Worm (Caenorhabditis elegans): Measurements from ENCODE around the gene F45D11.14.
"Not testable (repeated sequence)": the region's sequence is repeated elsewhere in the genome, so short reads cannot be mapped to it uniquely, and the experiment has no call there.

F45D11.14 gene

DNA sequence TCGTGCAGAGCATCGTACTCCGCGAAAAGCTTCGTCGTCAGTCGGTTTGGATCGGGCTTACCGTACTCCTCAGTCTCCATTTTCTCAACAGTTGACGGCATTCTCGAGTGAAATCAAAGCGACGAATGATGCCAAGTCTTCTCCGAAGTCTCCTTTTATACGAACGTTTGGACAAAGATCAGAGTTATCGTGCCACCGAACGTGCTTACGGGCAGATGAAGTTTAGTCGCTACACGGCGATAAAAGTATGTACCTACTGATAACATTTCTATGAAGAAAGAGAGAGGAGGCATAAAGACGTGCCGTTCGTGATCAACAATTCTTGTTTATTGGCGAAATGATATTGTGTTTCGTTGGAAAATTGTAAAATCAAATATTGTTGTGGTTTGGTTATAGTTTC lies at the start of gene F45D11.14:
Gene F45D11.14 (minus strand): TSS at position 101 of the 400 bp plus-strand sequence.
- TF ChIP-seq jun-1, mdl-1, rnt-1 (tag; optimal IDR thresholded peaks at IDR 0.05): not testable (repeated sequence)

DNA sequence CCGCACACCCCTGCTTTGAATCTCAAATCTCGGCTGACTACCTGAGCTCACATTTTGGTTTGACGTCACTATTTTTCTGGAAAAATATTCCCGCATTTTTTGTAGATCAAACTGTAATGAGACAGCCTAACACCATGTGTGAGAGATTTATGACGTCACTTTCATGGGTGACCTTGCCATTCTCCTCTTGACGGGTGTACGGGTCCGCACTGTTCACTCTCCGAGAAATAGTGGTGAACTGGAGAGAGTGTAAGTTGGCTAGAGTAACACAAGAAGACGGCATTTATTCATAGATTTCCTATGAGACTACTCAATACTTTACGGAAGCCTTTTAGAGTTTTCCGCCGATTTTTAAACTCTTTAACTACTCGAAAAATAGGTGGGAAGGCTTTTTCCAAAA lies 48.4 kb upstream of the F45D11.14 start, which contains the start of gene K02E7.7:
Gene K02E7.7 (plus strand): TSS at position 301 of the 400 bp plus-strand sequence.
- not testable (repeated sequence) for TF ChIP-seq pag-3 (tag; optimal IDR thresholded peaks at IDR 0.05; ENCODE audit: borderline replicate concordance, insufficient read depth); mab-9 (GFP tag; IDR thresholded peaks at IDR 0.05); aly-2 (tag; optimal IDR thresholded peaks at IDR 0.05)

DNA sequence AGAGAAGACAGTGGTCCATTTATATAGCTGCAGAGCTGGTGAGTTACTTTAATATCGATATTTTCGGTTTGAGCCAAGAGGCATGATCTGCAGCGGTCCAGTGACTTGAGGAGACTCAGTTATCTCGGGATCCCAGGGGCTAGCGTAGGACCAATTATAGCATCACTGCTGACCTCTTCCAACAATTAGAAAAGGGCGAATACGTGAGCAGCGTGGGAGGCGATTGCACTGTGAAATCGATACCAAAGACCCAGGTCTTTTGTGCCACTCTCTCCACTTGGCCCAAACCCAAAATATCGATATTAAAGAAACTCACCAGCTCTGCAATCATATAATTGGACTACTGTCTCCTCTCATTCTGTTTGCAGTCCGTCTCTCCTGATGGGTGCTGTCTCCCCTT lies 43.6 kb upstream of the F45D11.14 start, which contains the start of gene fbxb-40:
Gene fbxb-40 (minus strand): TSS at position 101 of the 400 bp plus-strand sequence.
- TF ChIP-seq mef-2 (tag; optimal IDR thresholded peaks at IDR 0.05): no peak
- TF ChIP-seq nhr-19 (GFP tag; conservative IDR thresholded peaks at IDR 0.05): no peak
- no peak for TF ChIP-seq lir-3 (tag; optimal IDR thresholded peaks at IDR 0.05; ENCODE audit: poor library complexity)
- no peak for TF ChIP-seq efl-3 (GFP tag; optimal IDR thresholded peaks at IDR 0.05)
- TF ChIP-seq ceh-82 (tag; optimal IDR thresholded peaks at IDR 0.05): no peak
- no peak for TF ChIP-seq nhr-85 (tag)
- no peak for TF ChIP-seq fkh-8 (tag; optimal IDR thresholded peaks at IDR 0.05)
- no peak for TF ChIP-seq fkh-4 (tag; optimal IDR thresholded peaks at IDR 0.05; ENCODE audit: borderline replicate concordance)
- no peak for TF ChIP-seq elt-3 (tag; optimal IDR thresholded peaks at IDR 0.05)
- TF ChIP-seq blmp-1 (tag; optimal IDR thresholded peaks at IDR 0.05): no peak
- no peak for TF ChIP-seq dpl-1 (GFP tag; optimal IDR thresholded peaks at IDR 0.05)
- no peak for TF ChIP-seq irx-1 (tag; optimal IDR thresholded peaks at IDR 0.05)
- no peak for TF ChIP-seq skn-1 (tag; optimal IDR thresholded peaks at IDR 0.05)

DNA sequence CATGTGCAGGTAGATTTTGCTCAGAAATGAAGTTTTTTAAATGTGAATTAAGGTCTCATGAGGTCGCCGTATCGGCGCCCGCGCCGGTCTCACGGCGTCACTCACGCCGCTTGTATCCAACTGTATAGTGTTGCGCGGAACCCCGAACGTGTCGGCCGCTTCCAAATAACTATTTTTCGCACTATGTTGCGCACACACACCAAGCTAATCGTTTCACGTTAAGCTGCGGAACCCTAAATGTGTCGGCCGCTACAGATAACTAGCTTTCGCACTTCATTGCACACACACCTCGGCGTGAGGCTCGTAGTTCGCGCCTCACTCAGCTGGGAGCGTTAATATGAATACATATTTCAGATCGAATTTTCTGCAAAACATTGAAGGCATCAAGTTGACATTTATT lies 40.7 kb upstream of the F45D11.14 start:
- TF ChIP-seq lin-39 (tag; optimal IDR thresholded peaks at IDR 0.05) (no peak), efl-1 (optimal IDR thresholded peaks at IDR 0.05) (no peak), efl-1 (GFP tag; optimal IDR thresholded peaks at IDR 0.05 in 1 of 2) (peak in 1 of 2 experiments; percentile 34)

DNA sequence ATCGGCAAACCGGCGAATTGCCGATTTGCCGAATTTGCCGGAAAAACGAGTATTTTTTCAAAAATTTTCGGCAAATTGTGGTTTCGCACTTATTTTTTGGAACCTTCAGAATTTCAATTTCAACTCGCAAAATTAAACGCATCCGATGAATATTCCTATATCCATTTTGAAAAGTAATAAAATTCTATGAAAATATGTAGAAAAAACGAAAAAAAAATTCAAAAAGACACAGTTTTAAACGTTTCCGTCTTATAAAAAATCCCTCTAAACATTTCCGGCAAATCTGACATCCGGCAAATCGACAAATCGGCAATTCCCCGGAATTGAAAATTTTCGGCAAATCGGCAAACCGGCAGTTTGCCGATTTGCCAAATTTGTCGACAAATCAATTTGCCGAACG lies 39.4 kb upstream of the F45D11.14 start, which contains the start of gene str-148:
Gene str-148 (plus strand): TSS at position 301 of the 400 bp plus-strand sequence.
- TF ChIP-seq fkh-10 (GFP tag; optimal IDR thresholded peaks at IDR 0.05) (no peak), ceh-82 (tag; optimal IDR thresholded peaks at IDR 0.05) (no peak), nhr-47 (tag; optimal IDR thresholded peaks at IDR 0.05) (no peak), aha-1 (tag; optimal IDR thresholded peaks at IDR 0.05) (no peak), nhr-11 (tag; optimal IDR thresholded peaks at IDR 0.05) (no peak), sox-4 (tag; optimal IDR thresholded peaks at IDR 0.05) (no peak), isw-1 (GFP tag; IDR thresholded peaks at IDR 0.05) (no peak), efl-1 (optimal IDR thresholded peaks at IDR 0.05) (no peak), efl-1 (GFP tag; optimal IDR thresholded peaks at IDR 0.05 in 1 of 2) (no peak), fos-1 (tag; optimal IDR thresholded peaks at IDR 0.05) (no peak), sptf-1 (tag; optimal IDR thresholded peaks at IDR 0.05) (no peak)

DNA sequence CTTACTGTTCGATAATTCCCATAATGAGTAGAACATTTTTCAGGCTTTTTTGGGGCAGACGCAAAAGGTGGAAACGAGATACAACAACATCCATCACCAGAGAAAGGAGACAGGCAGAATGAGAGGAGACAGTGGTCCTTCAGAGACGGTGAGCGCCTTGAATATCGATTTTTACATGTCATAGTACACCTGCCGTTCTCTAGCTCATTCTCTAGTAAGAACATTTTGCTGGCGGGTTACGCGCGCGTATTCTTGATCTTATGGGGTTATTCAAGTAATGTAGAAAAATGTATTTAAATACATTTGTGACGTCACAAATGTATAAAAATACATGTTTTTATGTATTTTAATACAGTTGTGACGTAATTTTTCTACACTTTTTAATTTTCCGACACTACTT lies 37.7 kb upstream of the F45D11.14 start, which contains the start of gene fbxb-45:
Gene fbxb-45 (minus strand): TSS at position 101 of the 400 bp plus-strand sequence.
- TF ChIP-seq aha-1 (tag; optimal IDR thresholded peaks at IDR 0.05); dpl-1 (GFP tag; optimal IDR thresholded peaks at IDR 0.05); snu-23 (GFP tag; optimal IDR thresholded peaks at IDR 0.05): not testable (repeated sequence)
